Fruit fly (Drosophila melanogaster): Measurements from ENCODE around the gene CG46518.
"Not testable (repeated sequence)": the region's sequence is repeated elsewhere in the genome, so short reads cannot be mapped to it uniquely, and the experiment has no call there.

CG46518 gene

dm6 chrX:22251282-22251681 is 24.9 kb downstream of the CG46518 start, which contains the start of gene CG41562:
TSS of gene CG41562 (plus strand) at chrX:22251582.
- TF ChIP-seq Dll (optimal IDR thresholded peaks at IDR 0.05); psq (optimal IDR thresholded peaks at IDR 0.05); usp (GFP tag; optimal IDR thresholded peaks at IDR 0.05): not testable (repeated sequence)
